Worm (Caenorhabditis elegans) whole organism, L1 larva: ENCODE measurements around the gene F17E9.4.

ENCODE experiments used
- C04F5.9 ChIP-seq: sonication (generic microtip); optimal IDR thresholded peaks from 2 replicates; lab custom pipeline; 2016; ENCODE audit warnings: missing genetic modification characterization, missing compliant biosample characterization
- C16A3.4 ChIP-seq: fragments of 150-350 bp; optimal IDR thresholded peaks from 2 replicates; lab custom pipeline; 2014; ENCODE audit warnings: missing biosample characterization, missing genetic modification characterization
- C34B4.2 ChIP-seq: sonication (generic microtip); optimal IDR thresholded peaks from 2 replicates; lab custom pipeline; 2017; ENCODE audit warnings: mild to moderate bottlenecking, missing genetic modification characterization, missing compliant biosample characterization
- aly-2 ChIP-seq: fragments of 150-350 bp; optimal IDR thresholded peaks from 2 replicates; lab custom pipeline; 2014; ENCODE audit warnings: missing biosample characterization, missing genetic modification characterization
- blmp-1 ChIP-seq: fragments of 150-350 bp; optimal IDR thresholded peaks from 2 replicates; lab custom pipeline; 2014; ENCODE audit warnings: missing biosample characterization, missing genetic modification characterization
- ceh-82 ChIP-seq, 3 experiments: fragments of 150-350 bp in 1 of 3; sonication (generic microtip) in 2 of 3; optimal IDR thresholded peaks; 2 replicates each; lab custom pipeline; 2014 to 2017; ENCODE audit warnings: missing biosample characterization in 3 of 3, missing genetic modification characterization in 3 of 3
- dpl-1 ChIP-seq, 3 experiments: fragments of 150-350 bp in 2 of 3; sonication (generic microtip) in 1 of 3; optimal IDR thresholded peaks; 2 replicates each; lab custom pipeline; 2014 to 2017; ENCODE audit warnings: missing biosample characterization in 3 of 3, missing genetic modification characterization in 3 of 3, missing genetic modification reagents in 3 of 3
- efl-1 ChIP-seq, 4 experiments: fragments of 150-350 bp; optimal IDR thresholded peaks in 3 of 4; peaks in 1 of 4; 1 replicate in 1 of 4; 2 replicates in 3 of 4; lab custom pipeline; 2014; ENCODE audit warnings: missing biosample characterization in 2 of 4, missing genetic modification characterization in 2 of 4, missing genetic modification reagents in 2 of 4
- egl-27 ChIP-seq, 2 experiments: fragments of 150-350 bp in 1 of 2; sonication (generic microtip); optimal IDR thresholded peaks; 3 replicates each; lab custom pipeline; 2017 to 2018; ENCODE audit warnings: missing biosample characterization in 2 of 2, missing genetic modification characterization in 2 of 2, missing genetic modification reagents in 2 of 2
- elt-3 ChIP-seq, 6 experiments: fragments of 150-350 bp in 1 of 6; sonication (generic microtip); optimal IDR thresholded peaks; 2 replicates each; lab custom pipeline; 2017 to 2018; ENCODE audit warnings: missing biosample characterization in 6 of 6, missing genetic modification characterization in 6 of 6, inconsistent platforms in 1 of 6
- fkh-10 ChIP-seq: sonication (generic microtip); optimal IDR thresholded peaks from 2 replicates; lab custom pipeline; 2017; ENCODE audit warnings: missing biosample characterization, missing genetic modification reagents, missing genetic modification characterization
- grh-1 ChIP-seq: fragments of 200-800 bp; sonication (Bioruptor generic); IDR thresholded peaks from 2 replicates; pipeline ENCODE4 v1.3.6; 2022; ENCODE audit warnings: missing genetic modification reagents, missing genetic modification characterization, missing compliant biosample characterization
- hpl-2 ChIP-seq: fragments of 150-350 bp; optimal IDR thresholded peaks from 2 replicates; lab custom pipeline; 2014; ENCODE audit warnings: missing biosample characterization, missing genetic modification reagents, missing genetic modification characterization
- isw-1 ChIP-seq: fragments of 200-800 bp; sonication (Bioruptor generic); IDR thresholded peaks from 2 replicates; pipeline ENCODE4 v1.3.6; 2022; ENCODE audit warnings: missing genetic modification characterization, missing compliant biosample characterization
- lin-14 ChIP-seq: fragments of 200-800 bp; sonication (Bioruptor generic); optimal IDR thresholded peaks from 2 replicates; lab custom pipeline; 2018; ENCODE audit warnings: mild to moderate bottlenecking, missing genetic modification characterization, moderate library complexity, missing compliant biosample characterization
- lin-39 ChIP-seq: fragments of 150-350 bp; optimal IDR thresholded peaks from 2 replicates; lab custom pipeline; 2014; ENCODE audit warnings: missing biosample characterization, missing genetic modification reagents, missing genetic modification characterization
- lsy-2 ChIP-seq, 2 experiments: fragments of 150-350 bp; optimal IDR thresholded peaks; 2 replicates each; lab custom pipeline; 2014; ENCODE audit warnings: missing biosample characterization in 2 of 2, missing genetic modification characterization in 2 of 2
- mdl-1 ChIP-seq, 2 experiments: fragments of 150-350 bp; optimal IDR thresholded peaks; 2 replicates each; lab custom pipeline; 2014 to 2017; ENCODE audit warnings: missing biosample characterization in 2 of 2, missing genetic modification characterization in 2 of 2, inconsistent platforms in 1 of 2
- nhr-20 ChIP-seq: sonication (generic microtip); optimal IDR thresholded peaks from 2 replicates; lab custom pipeline; 2016; ENCODE audit warnings: mild to moderate bottlenecking, missing genetic modification characterization, missing compliant biosample characterization
- nhr-237 ChIP-seq: fragments of 150-350 bp; optimal IDR thresholded peaks from 2 replicates; lab custom pipeline; 2014; ENCODE audit warnings: missing biosample characterization, missing genetic modification characterization
- nhr-71 ChIP-seq: sonication (generic microtip); optimal IDR thresholded peaks from 2 replicates; lab custom pipeline; 2016; ENCODE audit warnings: mild to moderate bottlenecking, missing genetic modification characterization, moderate library complexity, missing compliant biosample characterization
- nhr-77 ChIP-seq: fragments of 150-350 bp; optimal IDR thresholded peaks from 2 replicates; lab custom pipeline; 2014; ENCODE audit warnings: missing biosample characterization, missing genetic modification characterization
- nhr-84 ChIP-seq: sonication (generic microtip); optimal IDR thresholded peaks from 2 replicates; lab custom pipeline; 2017; ENCODE audit warnings: missing biosample characterization, missing genetic modification characterization
- nhr-85 ChIP-seq: sonication (generic microtip); peaks from one replicate; lab custom pipeline; 2016; ENCODE audit warnings: missing genetic modification characterization, inconsistent platforms, missing compliant biosample characterization
- pag-3 ChIP-seq: sonication (generic microtip); optimal IDR thresholded peaks from 2 replicates; lab custom pipeline; 2017; ENCODE audit warnings: missing genetic modification characterization, mild to moderate bottlenecking, missing compliant biosample characterization, antibody characterized with exemption, borderline replicate concordance; ENCODE audit not compliant: insufficient read depth
- pax-3 ChIP-seq: fragments of 200-800 bp; sonication (Bioruptor generic); optimal IDR thresholded peaks from 2 replicates; lab custom pipeline; 2018; ENCODE audit warnings: mild to moderate bottlenecking, missing genetic modification characterization, moderate library complexity, missing compliant biosample characterization
- rnt-1 ChIP-seq: sonication (generic microtip); optimal IDR thresholded peaks from 2 replicates; lab custom pipeline; 2016; ENCODE audit warnings: mild to moderate bottlenecking, missing genetic modification characterization, moderate library complexity, missing compliant biosample characterization
- skn-1 ChIP-seq: fragments of 150-350 bp; optimal IDR thresholded peaks from 2 replicates; lab custom pipeline; 2014; ENCODE audit warnings: missing biosample characterization, missing genetic modification characterization
- snu-23 ChIP-seq: sonication (generic microtip); optimal IDR thresholded peaks from 2 replicates; lab custom pipeline; 2016; ENCODE audit warnings: missing genetic modification characterization, missing compliant biosample characterization
- sptf-1 ChIP-seq: fragments of 150-350 bp; optimal IDR thresholded peaks from 2 replicates; lab custom pipeline; 2014; ENCODE audit warnings: missing biosample characterization, missing genetic modification characterization
- tbx-2 ChIP-seq: sonication (generic microtip); optimal IDR thresholded peaks from 2 replicates; lab custom pipeline; 2016; ENCODE audit warnings: missing genetic modification characterization, missing compliant biosample characterization
- unc-62 ChIP-seq: fragments of 150-350 bp; optimal IDR thresholded peaks from 2 replicates; lab custom pipeline; 2014; ENCODE audit warnings: missing biosample characterization, missing genetic modification reagents, missing genetic modification characterization
- unc-98 ChIP-seq: fragments of 200-800 bp; sonication (Bioruptor generic); IDR thresholded peaks from 2 replicates; pipeline ENCODE4 v1.3.6; 2022; ENCODE audit warnings: missing genetic modification characterization, missing compliant biosample characterization
- zip-4 ChIP-seq: fragments of 200-800 bp; sonication (Bioruptor generic); optimal IDR thresholded peaks from 2 replicates; lab custom pipeline; 2018; ENCODE audit warnings: mild to moderate bottlenecking, missing genetic modification characterization, moderate library complexity, missing compliant biosample characterization

Gene F17E9.4

DNA sequence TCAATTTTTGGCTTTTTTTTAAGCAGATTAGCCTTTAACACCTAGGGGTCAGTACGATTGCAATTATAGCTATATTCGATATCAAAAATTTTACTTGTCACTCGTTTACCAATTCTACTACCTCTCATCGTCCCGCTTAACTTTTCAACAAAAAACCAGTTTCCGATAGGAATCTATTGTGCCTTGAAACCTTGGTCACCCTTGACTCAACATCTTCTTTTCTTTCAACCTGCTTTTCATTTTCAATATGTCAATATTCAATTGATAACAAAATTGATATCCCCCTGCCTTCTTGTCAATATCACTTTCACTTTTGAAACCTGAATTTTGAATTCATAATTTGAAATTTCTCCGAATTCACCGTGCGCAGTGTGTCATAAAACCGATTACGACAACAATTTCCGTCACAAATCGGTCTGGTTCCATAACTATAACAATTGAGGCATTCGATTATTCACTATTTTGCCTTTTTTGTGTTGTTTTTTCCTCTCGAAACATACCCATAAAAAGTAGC lies 45.5 kb upstream of the F17E9.4 start:
- TF ChIP-seq lin-14 (peak; percentile 30), grh-1 (GFP tag; lab: Robert Waterston, UW) (peak; percentile 64), elt-3 (tag; optimal IDR thresholded peaks at IDR 0.05; lab: Kevin White, UChicago) (peak in 4 of 6 experiments; percentile 1 to 18 (median 16)), C34B4.2 (tag; lab: Kevin White, UChicago) (no peak), blmp-1 (tag; lab: Kevin White, UChicago) (peak; percentile 70), nhr-85 (tag; lab: Kevin White, UChicago) (peak; percentile 90), zip-4 (no peak), snu-23 (GFP tag; lab: Kevin White, UChicago) (peak; percentile 18)

DNA sequence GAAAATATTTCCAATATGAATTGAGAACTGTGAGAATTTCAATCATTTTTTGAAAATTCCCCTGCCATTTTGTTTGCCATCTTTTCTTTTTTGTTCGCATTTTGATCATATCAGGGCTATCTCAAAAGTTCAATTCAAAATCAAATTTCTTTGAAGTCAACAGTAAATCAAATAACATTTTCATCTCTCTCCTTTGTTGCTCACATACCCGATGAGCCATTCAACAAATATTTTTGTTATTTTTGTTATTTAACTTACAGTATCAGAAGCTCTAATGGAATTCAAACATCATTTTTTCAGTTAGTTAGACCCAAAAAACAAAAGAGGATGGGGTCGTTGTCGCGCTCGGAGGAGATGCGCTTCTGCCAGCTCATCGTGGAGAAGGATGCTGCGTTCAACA lies 44.5 kb upstream of the F17E9.4 start, which contains the start of gene vha-5:
Gene vha-5, plus strand, starts transcription at position 301 of the 400 bp plus-strand sequence.
- TF ChIP-seq pag-3 (tag; lab: Kevin White, UChicago) (no peak), nhr-20 (tag; lab: Kevin White, UChicago) (no peak), sptf-1 (tag; lab: Kevin White, UChicago) (no peak), C04F5.9 (tag; lab: Kevin White, UChicago) (no peak), dpl-1 (GFP tag; optimal IDR thresholded peaks at IDR 0.05; lab: Kevin White, UChicago) (no peak), isw-1 (GFP tag; lab: Robert Waterston, UW) (no peak), hpl-2 (GFP tag; lab: Kevin White, UChicago) (no peak), lin-39 (no peak), egl-27 (tag; optimal IDR thresholded peaks at IDR 0.05; lab: Kevin White, UChicago) (no peak), nhr-71 (tag; lab: Kevin White, UChicago) (no peak)

DNA sequence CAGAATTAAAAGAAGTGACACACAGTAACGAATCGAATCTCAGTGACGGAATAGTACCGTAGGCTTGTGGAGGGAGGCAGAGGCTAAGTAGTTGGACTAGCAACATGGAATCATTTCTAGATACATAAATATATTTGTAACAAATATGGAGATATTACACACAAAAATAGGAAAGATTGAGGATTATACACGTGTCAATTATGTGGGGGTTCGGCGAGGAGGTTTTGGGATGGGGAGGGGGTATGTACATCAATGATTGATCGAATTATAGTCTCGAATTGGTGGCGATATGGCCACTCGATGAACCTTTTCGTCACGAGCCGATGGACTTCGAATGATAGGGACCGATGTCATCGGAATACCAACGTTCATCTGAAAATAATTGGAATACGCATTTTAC lies 40.8 kb upstream of the F17E9.4 start:
- TF ChIP-seq efl-1 (optimal IDR thresholded peaks at IDR 0.05; lab: Kevin White, UChicago), result no peak
- TF ChIP-seq efl-1 (GFP tag; optimal IDR thresholded peaks at IDR 0.05 in 1 of 2; lab: Kevin White, UChicago), result peak in 1 of 2 experiments; percentile 64
- no peak for TF ChIP-seq nhr-84

DNA sequence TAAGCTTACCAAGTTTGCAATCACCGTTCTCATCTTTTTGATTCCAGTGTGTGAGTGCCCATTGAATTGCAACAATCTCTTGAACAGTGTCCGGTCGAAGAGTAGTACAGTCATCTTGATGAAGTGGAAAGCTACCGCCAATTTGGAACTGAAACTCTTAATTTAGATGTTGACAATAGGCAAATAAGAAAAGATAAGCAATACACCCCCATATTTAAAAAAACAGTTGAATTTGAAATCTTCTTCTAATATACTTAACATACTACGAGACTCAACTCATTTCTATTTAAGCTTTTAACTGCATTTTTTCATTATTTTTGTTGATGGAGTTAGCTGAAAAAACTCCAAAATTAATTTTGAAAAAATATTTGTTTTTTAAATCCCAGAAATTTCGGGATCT lies 36.1 kb upstream of the F17E9.4 start:
- TF ChIP-seq unc-62 (GFP tag; lab: Kevin White, UChicago) (no peak), mdl-1 (tag; optimal IDR thresholded peaks at IDR 0.05; lab: Kevin White, UChicago) (no peak), efl-1 (optimal IDR thresholded peaks at IDR 0.05; lab: Kevin White, UChicago) (no peak), efl-1 (GFP tag; optimal IDR thresholded peaks at IDR 0.05 in 1 of 2; lab: Kevin White, UChicago) (peak in 1 of 2 experiments; percentile 56)

DNA sequence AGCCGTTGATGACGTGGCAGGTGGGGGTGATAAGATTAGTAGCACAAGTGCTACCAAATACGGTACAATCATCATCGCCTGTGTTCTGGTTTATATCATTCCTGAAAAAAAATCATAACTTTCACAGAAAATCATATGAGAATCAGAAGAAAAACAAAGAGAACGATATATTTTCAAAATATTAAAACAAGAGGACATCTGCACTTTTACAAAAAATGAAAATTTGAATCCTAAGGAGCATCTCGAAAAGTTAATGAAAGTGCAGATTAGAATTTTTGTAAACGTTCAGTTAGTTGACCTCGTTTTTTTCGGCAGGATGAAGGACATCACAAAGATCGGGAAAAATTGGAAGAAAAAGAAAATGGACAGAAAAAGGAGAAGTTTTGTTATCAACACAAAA lies 35.3 kb upstream of the F17E9.4 start, which contains the start of gene F35H10.10:
Gene F35H10.10, minus strand, starts transcription at position 101 of the 400 bp plus-strand sequence.
- peak; percentile 84 for TF ChIP-seq blmp-1 (tag; lab: Kevin White, UChicago)
- TF ChIP-seq aly-2 (tag; lab: Kevin White, UChicago), result no peak

DNA sequence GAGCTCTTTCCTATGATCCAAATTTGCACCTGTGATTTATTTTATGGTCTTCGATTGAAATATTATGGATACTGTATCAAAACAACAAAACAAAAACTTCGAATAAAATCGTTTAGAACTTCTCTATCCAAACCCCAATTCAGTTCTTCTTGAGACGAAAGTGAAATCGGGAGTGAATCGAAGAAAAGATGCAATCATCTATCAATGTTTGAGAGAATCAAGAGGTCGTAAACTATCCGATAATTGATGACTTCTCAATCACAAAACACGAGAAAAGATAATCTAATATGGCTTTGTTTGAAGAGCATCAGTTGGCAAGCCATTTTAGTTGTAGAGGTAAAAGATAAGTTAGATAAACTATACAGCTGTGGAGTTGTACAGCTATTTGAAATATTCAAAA lies 30.4 kb upstream of the F17E9.4 start:
- peak; percentile 97 for TF ChIP-seq blmp-1 (tag; lab: Kevin White, UChicago)
- no peak for TF ChIP-seq egl-27 (tag; optimal IDR thresholded peaks at IDR 0.05; lab: Kevin White, UChicago)
- peak in 2 of 6 experiments; percentile 5 to 13 for TF ChIP-seq elt-3 (tag; optimal IDR thresholded peaks at IDR 0.05; lab: Kevin White, UChicago)
- peak; percentile 39 for TF ChIP-seq lin-14

DNA sequence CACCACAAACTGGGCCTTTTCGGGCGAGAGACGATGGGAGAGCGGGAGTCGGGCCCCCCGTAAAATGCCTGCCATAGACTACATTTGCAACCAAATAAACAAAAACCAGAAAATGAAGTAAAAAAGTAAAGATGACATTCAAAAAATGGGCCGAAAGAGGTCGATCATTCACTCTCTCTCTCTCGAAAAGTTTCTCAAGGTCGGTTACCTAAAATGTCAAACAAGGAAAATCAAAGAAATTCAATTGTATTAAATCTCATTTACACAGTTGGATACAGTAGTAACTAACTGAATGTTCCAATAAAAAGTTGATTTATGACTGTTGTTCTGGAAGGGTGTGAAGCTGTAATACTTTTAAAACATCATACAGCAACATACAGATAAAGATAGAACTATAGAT lies 29.4 kb upstream of the F17E9.4 start:
- TF ChIP-seq ceh-82 (tag; optimal IDR thresholded peaks at IDR 0.05; lab: Kevin White, UChicago) (no peak), skn-1 (tag; lab: Kevin White, UChicago) (no peak), nhr-77 (tag; lab: Kevin White, UChicago) (no peak), lsy-2 (tag; optimal IDR thresholded peaks at IDR 0.05; lab: Kevin White, UChicago) (no peak), unc-98 (no peak), hpl-2 (GFP tag; lab: Kevin White, UChicago) (no peak), rnt-1 (tag; lab: Kevin White, UChicago) (no peak), mdl-1 (tag; optimal IDR thresholded peaks at IDR 0.05; lab: Kevin White, UChicago) (no peak), grh-1 (GFP tag; lab: Robert Waterston, UW) (no peak), pax-3 (tag; lab: Kevin White, UChicago) (no peak), fkh-10 (GFP tag; lab: Kevin White, UChicago) (no peak), C16A3.4 (tag; lab: Kevin White, UChicago) (no peak), nhr-237 (tag; lab: Kevin White, UChicago) (no peak), blmp-1 (tag; lab: Kevin White, UChicago) (peak; percentile 76), aly-2 (tag; lab: Kevin White, UChicago) (no peak), nhr-85 (tag; lab: Kevin White, UChicago) (peak; percentile 71), lin-14 (peak; percentile 40), dpl-1 (GFP tag; optimal IDR thresholded peaks at IDR 0.05; lab: Kevin White, UChicago) (no peak), tbx-2 (tag; lab: Kevin White, UChicago) (no peak)
- TF ChIP-seq, all 84 proteins: peak for 3
